Fruit fly (Drosophila melanogaster): ENCODE measurements around the gene Spn77Bc.

DNA sequence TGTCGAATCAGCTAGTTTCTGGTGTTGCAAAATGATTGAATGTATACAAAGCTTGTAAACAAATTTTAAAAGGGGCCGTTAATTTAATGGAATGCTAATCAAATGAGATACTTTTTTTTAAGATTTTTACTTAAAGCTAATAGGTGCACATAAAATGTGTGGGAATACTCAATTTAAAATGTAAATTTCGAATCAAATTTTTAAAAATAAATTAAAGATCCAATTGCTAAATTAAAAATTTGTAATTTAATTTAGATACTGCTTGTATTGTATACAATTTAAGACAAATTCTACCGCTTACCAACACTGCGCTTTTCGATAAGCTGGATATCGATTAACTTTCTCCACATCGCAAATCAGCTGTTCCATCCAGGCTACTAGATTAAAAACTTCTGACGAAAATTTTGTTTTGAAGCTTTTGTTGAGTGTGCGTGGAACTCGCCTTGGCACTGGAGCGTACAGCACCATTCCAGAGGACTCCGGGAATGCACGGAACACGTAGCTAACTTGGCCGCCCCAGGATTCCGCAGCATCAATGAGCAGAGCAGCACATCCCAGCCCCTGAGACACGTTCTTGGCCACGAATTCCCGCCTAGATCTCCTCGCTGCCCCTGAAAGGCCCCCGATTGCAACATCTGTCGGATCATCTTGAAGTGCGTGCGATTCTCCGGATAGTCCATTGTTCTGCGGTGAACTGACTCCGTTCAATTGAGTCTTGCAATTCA lies 41.8 kb downstream of the Spn77Bc start, which contains the start of the genes CG5498 and fbl:
- peak; percentile 69 for TF ChIP-seq CG15710 (tag; optimal IDR thresholded peaks at IDR 0.05)
- TF ChIP-seq CG17806 (tag; optimal IDR thresholded peaks at IDR 0.05): peak; percentile 57
- peak; percentile 36 for TF ChIP-seq CG34367 (tag; optimal IDR thresholded peaks at IDR 0.05)
- TF ChIP-seq CG9948 (tag; optimal IDR thresholded peaks at IDR 0.05): peak; percentile 61
- peak; percentile 68 for TF ChIP-seq D1 (tag; optimal IDR thresholded peaks at IDR 0.05)
- TF ChIP-seq CG8301 (tag; optimal IDR thresholded peaks at IDR 0.05): peak; percentile 59
- no peak for TF ChIP-seq CG14655 (GFP tag; optimal IDR thresholded peaks at IDR 0.05)
- TF ChIP-seq EcR (GFP tag; optimal IDR thresholded peaks at IDR 0.05): no peak
- no peak for TF ChIP-seq CG10348 (GFP tag; IDR thresholded peaks at IDR 0.05)
- TF ChIP-seq CG4496 (GFP tag; IDR thresholded peaks at IDR 0.05): 0 out of 3 replicates have a peak, but pooled peaks have one; percentile 55
- TF ChIP-seq Snoo (tag; optimal IDR thresholded peaks at IDR 0.05): peak; percentile 64
- TF ChIP-seq Pif1B (GFP tag; optimal IDR thresholded peaks at IDR 0.05): peak; percentile 5

Data from whole organism, pupa.